Worm (Caenorhabditis elegans) whole organism, early embryonic: ENCODE measurements around the gene srtx-1.

ENCODE experiments used
- hnd-1 ChIP-seq: sonication (generic microtip); optimal IDR thresholded peaks from 2 replicates; lab custom pipeline; 2016; ENCODE audit warnings: missing genetic modification characterization, missing compliant biosample characterization
- tra-4 ChIP-seq: sonication (generic microtip); optimal IDR thresholded peaks from 2 replicates; lab custom pipeline; 2017; ENCODE audit warnings: missing genetic modification characterization, missing compliant biosample characterization

ce11 chrIV:7426055-7426454 lies 5.0 kb downstream of the srtx-1 start:
- no peak for TF ChIP-seq tra-4 (tag; lab: Kevin White, UChicago)
- no peak for TF ChIP-seq hnd-1 (tag; lab: Kevin White, UChicago)
